Worm (Caenorhabditis elegans) whole organism, young adult: ENCODE results near the gene T01G6.10.

Experiments used
- C17E4.6 ChIP-seq: fragments of 200-800 bp; sonication (Bioruptor generic); IDR thresholded peaks from 2 replicates; pipeline ENCODE4 v1.3.6; 2022; ENCODE audit warnings: missing genetic modification reagents, missing genetic modification characterization, missing compliant biosample characterization
- K12H6.12 ChIP-seq: fragments of 200-800 bp; sonication (Bioruptor generic); optimal IDR thresholded peaks from 2 replicates; lab custom pipeline; 2018; ENCODE audit warnings: mild to moderate bottlenecking, missing genetic modification characterization, missing compliant biosample characterization
- Y56A3A.18 ChIP-seq: fragments of 200-800 bp; sonication (Bioruptor generic); IDR thresholded peaks from 2 replicates; pipeline ENCODE4 v1.3.6; 2022; ENCODE audit warnings: missing genetic modification reagents, missing genetic modification characterization, missing compliant biosample characterization
- akir-1 ChIP-seq: fragments of 200-800 bp; sonication (Bioruptor generic); optimal IDR thresholded peaks from 2 replicates; lab custom pipeline; 2018; ENCODE audit warnings: mild to moderate bottlenecking, missing genetic modification characterization, moderate library complexity, missing compliant biosample characterization
- ama-1 ChIP-seq, 3 experiments: fragments of 150-350 bp in 1 of 3; sonication (generic microtip) in 2 of 3; optimal IDR thresholded peaks; 2 replicates each; lab custom pipeline; 2014 to 2018; ENCODE audit warnings: missing biosample characterization in 2 of 3, missing genetic modification characterization in 2 of 3, missing genetic modification reagents in 2 of 3
- cebp-1 ChIP-seq, 2 experiments: fragments of 200-800 bp in 1 of 2; sonication (Bioruptor generic) in 1 of 2; sonication (generic microtip) in 1 of 2; IDR thresholded peaks in 1 of 2; optimal IDR thresholded peaks in 1 of 2; 2 replicates each; pipeline versions ENCODE4 v1.3.6 to Lab custom; 2017 to 2022; ENCODE audit warnings: missing compliant biosample characterization in 2 of 2, missing genetic modification characterization in 2 of 2, mild to moderate bottlenecking in 1 of 2, missing genetic modification reagents in 1 of 2, moderate library complexity in 1 of 2
- ceh-27 ChIP-seq: fragments of 200-800 bp; sonication (Bioruptor generic); optimal IDR thresholded peaks from 2 replicates; lab custom pipeline; 2018; ENCODE audit warnings: mild to moderate bottlenecking, missing genetic modification characterization, moderate library complexity, missing compliant biosample characterization
- hrde-1 ChIP-seq: sonication (generic microtip); optimal IDR thresholded peaks from 2 replicates; lab custom pipeline; 2016; ENCODE audit warnings: missing genetic modification characterization, mild to moderate bottlenecking, missing compliant biosample characterization, moderate library complexity, missing genotype, missing genetic modification reagents, borderline replicate concordance
- let-607 ChIP-seq, 2 experiments: fragments of 200-800 bp in 1 of 2; sonication (Bioruptor generic) in 1 of 2; sonication (generic microtip) in 1 of 2; optimal IDR thresholded peaks; 2 replicates each; lab custom pipeline; 2016 to 2018; ENCODE audit warnings: mild to moderate bottlenecking in 2 of 2, missing compliant biosample characterization in 2 of 2, missing genetic modification characterization in 2 of 2, moderate library complexity in 2 of 2, missing genotype in 1 of 2
- lin-35 ChIP-seq, 3 experiments: fragments of 150-350 bp in 2 of 3; sonication (generic microtip) in 1 of 3; optimal IDR thresholded peaks; 2 replicates each; lab custom pipeline; 2014 to 2018; ENCODE audit warnings: missing biosample characterization in 3 of 3, missing genetic modification characterization in 3 of 3, missing genetic modification reagents in 3 of 3
- nhr-179 ChIP-seq: sonication (generic microtip); optimal IDR thresholded peaks from 2 replicates; lab custom pipeline; 2016; ENCODE audit warnings: mild to moderate bottlenecking, missing genetic modification characterization, missing compliant biosample characterization
- nhr-90 ChIP-seq: sonication (generic microtip); optimal IDR thresholded peaks from 2 replicates; lab custom pipeline; 2016; ENCODE audit warnings: missing genotype, mild to moderate bottlenecking, missing genetic modification characterization, missing compliant biosample characterization
- rpc-1 ChIP-seq, 2 experiments: fragments of 150-350 bp in 1 of 2; sonication (generic microtip) in 1 of 2; optimal IDR thresholded peaks; 2 replicates each; lab custom pipeline; 2014 to 2018; ENCODE audit warnings: missing biosample characterization in 1 of 2, missing genetic modification characterization in 1 of 2, missing genetic modification reagents in 1 of 2, missing genotype in 1 of 2
- sdz-38 ChIP-seq: sonication (generic microtip); optimal IDR thresholded peaks from 2 replicates; lab custom pipeline; 2016; ENCODE audit warnings: missing genotype, missing genetic modification characterization, missing compliant biosample characterization

DNA sequence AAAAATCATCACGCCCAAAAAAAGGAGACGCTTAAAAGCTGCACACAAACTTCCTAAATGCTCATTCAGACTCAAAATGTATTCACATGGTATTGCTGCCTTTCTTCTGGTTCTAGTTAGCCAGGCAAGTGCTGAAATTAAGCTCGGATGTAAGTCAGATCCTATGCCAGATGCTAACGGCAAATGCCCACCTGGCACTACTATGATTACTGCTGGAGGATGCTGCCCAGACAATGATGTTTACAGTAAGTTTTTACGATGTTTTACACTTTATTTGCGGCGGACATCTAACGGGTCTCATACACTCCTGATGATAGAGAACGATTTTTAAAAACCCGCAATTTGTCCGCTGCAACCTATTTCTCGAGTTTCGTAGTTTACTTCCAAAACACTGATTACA lies 33.5 kb upstream of the T01G6.10 start, which contains the start of gene C14C6.5:
- TF ChIP-seq lin-35 (GFP tag; optimal IDR thresholded peaks at IDR 0.05; lab: Kevin White, UChicago) (no peak), C17E4.6 (GFP tag; lab: Robert Waterston, UW) (no peak), rpc-1 (optimal IDR thresholded peaks at IDR 0.05; lab: Kevin White, UChicago) (no peak), rpc-1 (tag; optimal IDR thresholded peaks at IDR 0.05; lab: Kevin White, UChicago) (no peak), hrde-1 (tag; lab: Kevin White, UChicago) (no peak), nhr-90 (tag; lab: Kevin White, UChicago) (no peak), Y56A3A.18 (GFP tag; lab: Robert Waterston, UW) (no peak), ama-1 (optimal IDR thresholded peaks at IDR 0.05; lab: Kevin White, UChicago) (no peak), ama-1 (GFP tag; optimal IDR thresholded peaks at IDR 0.05; lab: Kevin White, UChicago) (no peak), let-607 (tag; optimal IDR thresholded peaks at IDR 0.05; lab: Kevin White, UChicago) (no peak), nhr-179 (tag; lab: Kevin White, UChicago) (no peak), sdz-38 (tag; lab: Kevin White, UChicago) (no peak), cebp-1 (GFP tag; IDR thresholded peaks at IDR 0.05; lab: Robert Waterston, UW) (no peak), cebp-1 (tag; optimal IDR thresholded peaks at IDR 0.05; lab: Kevin White, UChicago) (no peak), ceh-27 (no peak), K12H6.12 (tag; lab: Kevin White, UChicago) (no peak), akir-1 (GFP tag; lab: Kevin White, UChicago) (no peak)
